Worm (Caenorhabditis elegans) whole organism, L4 larva: ENCODE measurements around the gene rmif-2.

Source experiments
- R02D3.7 ChIP-seq: fragments of 150-350 bp; sonication (generic microtip); optimal IDR thresholded peaks from 3 replicates; lab custom pipeline; 2014; ENCODE audit warnings: missing biosample characterization, missing genetic modification characterization
- Y5F2A.4 ChIP-seq: fragments of 200-800 bp; sonication (Bioruptor generic); optimal IDR thresholded peaks from 2 replicates; lab custom pipeline; 2018; ENCODE audit warnings: mild to moderate bottlenecking, missing genetic modification characterization, missing compliant biosample characterization
- ama-1 ChIP-seq: fragments of 150-350 bp; optimal IDR thresholded peaks from 2 replicates; lab custom pipeline; 2014; ENCODE audit warnings: inconsistent platforms, mixed read lengths
- dmd-8 ChIP-seq: fragments of 200-800 bp; sonication (Bioruptor generic); IDR thresholded peaks from 2 replicates; pipeline ENCODE4 v1.3.6; 2022; ENCODE audit warnings: missing genetic modification characterization, missing compliant biosample characterization
- dmd-9 ChIP-seq: fragments of 200-800 bp; sonication (Bioruptor generic); IDR thresholded peaks from 2 replicates; pipeline ENCODE4 v1.3.6; 2022; ENCODE audit warnings: missing genetic modification reagents, missing genetic modification characterization, missing compliant biosample characterization
- dpl-1 ChIP-seq: fragments of 150-350 bp; optimal IDR thresholded peaks from 2 replicates; lab custom pipeline; 2014; ENCODE audit warnings: missing biosample characterization, missing genetic modification reagents, missing genetic modification characterization
- hlh-30 ChIP-seq: sonication (generic microtip); optimal IDR thresholded peaks from 2 replicates; lab custom pipeline; 2017; ENCODE audit warnings: antibody characterized with exemption, mild to moderate bottlenecking, missing genetic modification characterization, missing compliant biosample characterization; ENCODE audit not compliant: insufficient read depth
- lin-13 ChIP-seq: fragments of 150-350 bp; optimal IDR thresholded peaks from 2 replicates; lab custom pipeline; 2014; ENCODE audit warnings: missing biosample characterization, missing genetic modification reagents, missing genetic modification characterization
- nhr-41 ChIP-seq: fragments of 200-800 bp; sonication (Bioruptor generic); IDR thresholded peaks from 2 replicates; pipeline ENCODE4 v1.3.6; 2022; ENCODE audit warnings: missing genetic modification reagents, missing genetic modification characterization, missing compliant biosample characterization
- nhr-77 ChIP-seq: fragments of 150-350 bp; optimal IDR thresholded peaks from 2 replicates; lab custom pipeline; 2014; ENCODE audit warnings: missing biosample characterization, missing genetic modification characterization
- pqm-1 ChIP-seq: sonication (generic microtip); optimal IDR thresholded peaks from 2 replicates; lab custom pipeline; 2017; ENCODE audit warnings: missing biosample characterization, missing genetic modification characterization
- snpc-4 ChIP-seq: fragments of 150-350 bp; optimal IDR thresholded peaks from 2 replicates; lab custom pipeline; 2014; ENCODE audit warnings: missing biosample characterization, missing genetic modification characterization
- unc-130 ChIP-seq: sonication (generic microtip); optimal IDR thresholded peaks from 2 replicates; lab custom pipeline; 2016; ENCODE audit warnings: missing genetic modification reagents, missing genetic modification characterization, missing compliant biosample characterization
- unc-62 ChIP-seq, 3 experiments: fragments of 150-350 bp in 1 of 3; sonication (generic microtip); optimal IDR thresholded peaks in 2 of 3; peaks in 1 of 3; 1 replicate in 1 of 3; 2 replicates in 2 of 3; lab custom pipeline; 2014 to 2017; ENCODE audit warnings: missing biosample characterization in 3 of 3, missing genetic modification characterization in 3 of 3, missing genetic modification reagents in 3 of 3, missing genotype in 1 of 3

ce11 chrIV:1235785-1236184 is 53.4 kb downstream of the rmif-2 start:
- TF ChIP-seq lin-13 (GFP tag; lab: Kevin White, UChicago) (no peak), Y5F2A.4 (GFP tag; lab: Kevin White, UChicago) (no peak), nhr-77 (tag; lab: Kevin White, UChicago) (no peak), unc-130 (GFP tag; lab: Kevin White, UChicago) (no peak), pqm-1 (tag; lab: Kevin White, UChicago) (no peak), hlh-30 (tag; lab: Kevin White, UChicago) (no peak), dmd-8 (GFP tag; lab: Robert Waterston, UW) (no peak), nhr-41 (GFP tag; lab: Robert Waterston, UW) (no peak), unc-62 (GFP tag; optimal IDR thresholded peaks at IDR 0.05 in 1 of 2; lab: Kevin White, UChicago) (no peak), unc-62 (tag; optimal IDR thresholded peaks at IDR 0.05; lab: Kevin White, UChicago) (no peak), dmd-9 (no peak), dpl-1 (GFP tag; lab: Kevin White, UChicago) (no peak), R02D3.7 (tag; lab: Kevin White, UChicago) (no peak), snpc-4 (tag; lab: Kevin White, UChicago) (no peak), ama-1 (lab: Kevin White, UChicago) (no peak)
